Worm (Caenorhabditis elegans): ENCODE data around the gene skr-21.

DNA sequence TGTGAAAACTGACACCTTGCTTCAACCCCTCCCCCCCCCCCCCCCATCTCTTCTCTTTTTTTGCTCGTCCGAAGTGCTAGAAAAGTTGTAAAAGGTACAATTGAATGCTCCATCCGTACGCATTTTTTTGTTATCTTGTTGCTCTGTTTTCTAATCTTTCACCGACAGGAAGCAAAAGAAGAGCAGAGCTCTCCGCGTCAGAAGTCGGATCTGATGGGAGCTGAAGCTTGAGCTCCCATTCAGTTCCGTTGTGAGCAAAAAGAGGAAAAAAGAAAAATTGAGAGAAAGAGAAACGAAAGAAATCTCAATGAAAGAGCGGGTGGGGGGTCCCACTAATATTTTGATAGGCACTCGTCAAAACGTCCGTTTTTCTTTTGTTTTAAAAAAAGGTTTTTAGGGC, 19.6 kb downstream of the skr-21 start:
- TF ChIP-seq pha-4 (tag; optimal IDR thresholded peaks at IDR 0.05) (no peak), unc-62 (GFP tag; optimal IDR thresholded peaks at IDR 0.05) (no peak), ztf-11 (tag; optimal IDR thresholded peaks at IDR 0.05) (no peak), lin-13 (tag; optimal IDR thresholded peaks at IDR 0.05) (no peak), nhr-12 (tag; optimal IDR thresholded peaks at IDR 0.05) (no peak), nhr-237 (tag; optimal IDR thresholded peaks at IDR 0.05) (no peak), snpc-4 (tag; optimal IDR thresholded peaks at IDR 0.05) (no peak), lsy-2 (tag; optimal IDR thresholded peaks at IDR 0.05) (no peak), unc-120 (tag; optimal IDR thresholded peaks at IDR 0.05; ENCODE audit: poor library complexity, severe bottlenecking) (peak; percentile 24), elt-3 (tag; optimal IDR thresholded peaks at IDR 0.05) (no peak), ceh-39 (tag; optimal IDR thresholded peaks at IDR 0.05) (no peak)
